Fruit fly (Drosophila melanogaster): ENCODE results near the gene CG32112.
A peak's percentile ranks its signal among the peaks of the same experiment; 100 is the strongest.

Gene CG32112

DNA sequence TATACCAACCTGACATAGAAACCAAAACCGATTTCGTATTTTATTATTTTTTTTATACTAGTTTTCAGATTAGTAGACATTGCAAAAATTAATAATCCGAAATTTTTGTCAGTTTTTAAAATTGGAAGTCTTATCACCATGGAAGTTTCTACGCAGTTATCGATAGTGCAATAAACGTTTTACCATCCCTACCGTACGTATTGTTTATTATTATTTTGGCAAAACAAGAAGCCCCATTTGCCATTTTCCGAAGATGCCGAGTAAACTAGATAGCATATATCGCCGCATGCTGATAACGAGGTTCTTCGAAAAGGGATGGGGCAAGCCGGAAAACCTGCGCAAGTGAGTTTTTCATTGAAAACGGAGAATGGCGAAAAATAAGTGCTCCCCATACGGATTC is at the start of gene CG32112:
Gene CG32112 (plus strand): TSS at position 111 of the 400 bp plus-strand sequence.
- TF ChIP-seq CG8478 (optimal IDR thresholded peaks at IDR 0.05) = no peak
- TF ChIP-seq CTCF (optimal IDR thresholded peaks at IDR 0.05) = no peak

DNA sequence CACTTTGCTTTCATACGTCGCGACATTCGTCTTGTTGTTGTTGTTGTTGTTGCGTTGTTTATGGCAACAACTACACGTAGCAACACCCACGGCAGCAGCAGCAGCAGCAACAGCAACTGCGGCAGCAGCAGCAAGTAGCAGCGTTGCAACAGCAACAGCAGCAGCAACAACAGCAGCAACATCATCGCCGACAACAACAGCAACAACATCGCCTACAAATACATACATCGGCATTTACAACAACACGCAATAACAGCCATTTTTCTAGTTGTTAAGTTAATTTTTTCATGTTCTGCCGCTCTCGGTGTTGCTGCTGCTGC is 49.0 kb upstream of the CG32112 start:
- TF ChIP-seq CTCF (optimal IDR thresholded peaks at IDR 0.05) = no peak
- no peak for TF ChIP-seq CG8478 (optimal IDR thresholded peaks at IDR 0.05)

DNA sequence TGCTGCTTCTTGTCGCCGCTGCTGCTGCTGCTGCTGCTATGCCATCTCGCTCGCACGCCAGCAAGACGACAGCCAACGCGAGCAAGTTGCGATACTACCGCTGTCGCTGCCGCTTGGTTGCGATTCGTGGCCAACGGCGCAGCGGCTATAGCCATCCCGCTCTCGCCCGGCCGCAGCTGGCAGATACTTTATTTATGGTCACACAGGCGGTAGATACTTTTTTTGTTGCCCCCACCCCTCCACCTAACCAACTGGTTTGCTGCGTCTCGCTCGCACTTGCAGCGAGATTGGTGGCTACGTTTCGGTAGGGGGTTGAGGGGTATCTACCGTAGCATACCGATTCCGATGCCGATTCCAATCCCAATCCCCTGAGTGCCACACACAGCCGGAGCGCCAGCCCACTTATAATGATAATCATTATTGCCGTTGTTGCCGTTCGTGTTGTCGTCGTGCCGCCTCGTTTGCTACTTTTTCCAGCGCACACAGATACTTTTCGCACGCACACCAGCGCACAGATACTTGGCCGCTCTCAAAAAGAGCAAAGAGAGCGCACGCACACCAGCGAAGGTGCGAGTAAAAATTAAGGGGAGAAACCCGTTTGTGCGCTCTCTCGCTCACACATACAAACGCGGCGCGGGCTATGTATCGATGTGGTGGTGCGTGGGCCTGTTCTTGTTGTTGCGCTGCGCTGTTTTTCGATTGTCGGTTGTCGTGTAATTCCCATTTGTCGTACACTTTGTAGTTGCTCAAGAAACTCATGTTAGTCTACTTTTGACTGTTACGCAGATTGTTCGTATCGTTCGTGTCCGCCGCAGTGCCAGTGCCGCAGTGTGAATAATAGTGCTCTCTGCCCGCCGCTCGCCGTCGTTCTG is 48.4 kb upstream of the CG32112 start, which contains the start of gene mirr:
Gene mirr (plus strand): TSS at position 759 of the 872 bp plus-strand sequence.
- TF ChIP-seq CTCF (optimal IDR thresholded peaks at IDR 0.05) = no peak
- peak; percentile 73 for TF ChIP-seq CG8478 (optimal IDR thresholded peaks at IDR 0.05)

DNA sequence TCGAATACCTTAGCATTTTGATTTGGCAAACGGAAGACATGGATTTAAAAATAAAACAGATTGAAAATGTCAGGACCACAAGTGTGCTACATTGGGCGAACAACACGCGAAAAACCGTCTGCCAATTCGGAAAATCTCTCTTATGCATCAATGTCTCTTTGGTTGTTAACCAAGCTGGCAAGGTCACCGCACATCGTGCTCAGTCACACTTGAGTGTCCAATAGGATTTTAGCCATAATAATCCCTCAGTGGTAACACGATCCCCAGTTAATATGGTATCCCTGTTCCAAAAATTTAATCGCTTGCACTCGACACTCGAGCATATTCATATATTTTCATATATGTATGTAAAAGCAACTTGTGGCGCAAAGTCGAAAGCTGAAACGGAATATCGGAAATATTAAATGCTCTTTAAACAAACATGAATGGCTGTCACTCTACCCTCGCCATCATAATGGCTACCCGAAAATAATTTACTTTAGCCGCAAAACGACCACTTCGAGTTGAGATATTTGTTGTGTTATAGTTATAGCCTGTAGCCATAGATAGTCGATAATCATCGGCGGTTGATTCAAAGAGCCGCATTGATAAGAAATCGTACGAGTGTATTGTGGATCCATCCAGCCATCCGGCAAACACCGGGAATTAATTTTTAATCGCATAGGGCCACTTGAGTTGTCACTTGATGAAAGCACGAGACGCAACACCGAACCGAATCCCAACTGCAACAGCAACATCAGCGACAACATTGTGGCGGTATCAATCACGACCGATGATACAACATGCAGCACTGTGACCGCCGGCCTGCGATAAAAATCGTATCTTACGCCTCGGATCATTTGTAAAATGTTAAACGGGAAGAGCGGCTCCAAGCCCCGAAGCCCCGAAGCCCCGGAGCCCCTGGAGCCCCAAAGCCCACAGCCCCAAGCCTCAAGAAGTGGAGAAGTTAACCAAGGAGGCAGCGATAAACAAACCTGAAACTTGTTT is 46.7 kb upstream of the CG32112 start:
- TF ChIP-seq CTCF (optimal IDR thresholded peaks at IDR 0.05) (no peak), CG8478 (optimal IDR thresholded peaks at IDR 0.05) (no peak)

- TF ChIP-seq CG8478 (optimal IDR thresholded peaks at IDR 0.05) (no peak), CTCF (optimal IDR thresholded peaks at IDR 0.05) (no peak)
These were observed 45.8 kb upstream of the CG32112 start for dm6 chr3L:12695695-12696094.

- TF ChIP-seq CTCF (optimal IDR thresholded peaks at IDR 0.05) = no peak
- TF ChIP-seq CG8478 (optimal IDR thresholded peaks at IDR 0.05) = no peak
These were observed 45.0 kb upstream of the CG32112 start for dm6 chr3L:12696503-12696902.

DNA sequence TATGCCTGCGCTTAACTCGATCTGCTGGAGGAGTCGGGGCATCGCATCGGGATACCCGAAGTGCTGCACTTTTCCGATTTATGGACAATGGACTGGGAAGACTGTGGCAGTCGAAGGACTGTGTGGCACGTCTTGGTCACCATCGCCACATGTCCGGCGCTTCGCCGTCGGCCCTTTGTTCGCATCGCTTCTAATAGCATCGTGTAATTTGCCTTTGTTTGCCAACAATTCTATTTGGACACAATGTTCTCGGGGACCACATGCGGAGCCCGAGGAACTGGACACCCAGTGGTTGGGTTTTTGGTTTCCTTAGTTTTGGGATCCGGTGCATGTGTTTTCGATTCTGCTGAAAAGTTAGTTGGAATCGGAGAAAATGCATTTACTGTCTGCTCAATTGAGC is 44.0 kb upstream of the CG32112 start:
- TF ChIP-seq CG8478 (optimal IDR thresholded peaks at IDR 0.05) (no peak), CTCF (optimal IDR thresholded peaks at IDR 0.05) (no peak)

DNA sequence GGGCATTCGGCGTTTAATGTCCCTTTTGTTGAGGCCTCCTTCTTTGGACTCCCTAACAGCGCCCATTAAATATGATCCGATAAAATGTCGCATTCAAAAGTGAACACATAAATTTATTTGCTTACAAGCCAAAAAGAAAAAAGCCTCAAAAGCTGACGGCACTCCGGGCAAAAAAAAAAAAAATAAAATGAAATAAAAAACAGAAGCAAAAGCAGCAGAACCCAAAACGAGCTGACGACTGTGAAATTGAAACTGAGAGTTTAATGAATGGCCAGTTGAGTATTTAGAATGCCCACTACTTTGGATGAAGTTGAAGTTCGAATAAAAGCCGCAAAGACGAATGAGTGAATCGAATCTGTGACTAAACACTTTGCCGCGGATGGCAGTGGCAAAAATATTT is 43.3 kb upstream of the CG32112 start:
- TF ChIP-seq CTCF (optimal IDR thresholded peaks at IDR 0.05) = no peak
- TF ChIP-seq CG8478 (optimal IDR thresholded peaks at IDR 0.05) = no peak

dm6 chr3L:12700509-12700995 is 41.0 kb upstream of the CG32112 start:
- TF ChIP-seq CTCF (optimal IDR thresholded peaks at IDR 0.05) (no peak), CG8478 (optimal IDR thresholded peaks at IDR 0.05) (no peak)

dm6 chr3L:12701335-12701734 is 40.2 kb upstream of the CG32112 start:
- TF ChIP-seq CTCF (optimal IDR thresholded peaks at IDR 0.05) (no peak), CG8478 (optimal IDR thresholded peaks at IDR 0.05) (no peak)

dm6 chr3L:12703451-12704020 is 38.0 kb upstream of the CG32112 start:
- TF ChIP-seq CG8478 (optimal IDR thresholded peaks at IDR 0.05) = no peak
- no peak for TF ChIP-seq CTCF (optimal IDR thresholded peaks at IDR 0.05)

DNA sequence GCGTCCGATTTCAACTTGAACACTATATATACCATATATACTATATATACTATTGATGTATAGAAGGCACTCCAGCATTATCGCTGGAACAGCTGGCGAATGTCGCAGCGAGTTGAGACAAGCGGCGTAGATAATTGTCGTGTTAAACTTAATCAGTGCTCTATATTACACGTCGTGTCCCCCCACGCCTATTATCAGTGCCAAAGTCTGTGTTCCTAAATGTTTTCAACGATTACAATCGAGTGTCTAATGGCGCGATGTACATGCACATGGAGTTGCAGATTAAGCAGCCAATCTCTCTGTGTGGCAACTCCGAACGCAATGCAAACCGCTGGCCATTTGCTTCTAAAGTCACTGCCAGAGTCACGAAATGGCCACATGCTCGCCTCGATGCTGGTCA is 37.2 kb upstream of the CG32112 start:
- no peak for TF ChIP-seq CTCF (optimal IDR thresholded peaks at IDR 0.05)
- TF ChIP-seq CG8478 (optimal IDR thresholded peaks at IDR 0.05) = no peak

DNA sequence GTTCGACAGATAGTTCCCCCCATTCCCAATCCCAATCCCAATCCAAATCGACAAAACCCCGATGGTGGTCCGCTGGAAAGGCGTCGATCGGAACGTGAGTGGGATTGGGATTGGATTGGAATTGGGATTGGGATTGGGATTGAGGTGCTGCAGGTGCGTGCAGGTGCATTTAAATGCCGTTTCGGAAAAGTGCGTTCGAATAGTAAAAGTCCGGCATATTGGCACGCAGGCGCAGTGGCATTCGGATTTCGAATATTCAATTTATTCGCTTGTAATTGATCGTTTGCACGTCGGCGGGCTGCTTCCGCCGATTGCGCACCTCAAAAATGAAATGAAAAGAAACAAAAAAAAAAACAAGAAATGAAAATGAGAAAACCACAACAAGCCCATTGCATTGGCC is 36.1 kb upstream of the CG32112 start:
- TF ChIP-seq CG8478 (optimal IDR thresholded peaks at IDR 0.05) (no peak), CTCF (optimal IDR thresholded peaks at IDR 0.05) (no peak)

dm6 chr3L:12706456-12706855 is 35.1 kb upstream of the CG32112 start:
- no peak for TF ChIP-seq CTCF (optimal IDR thresholded peaks at IDR 0.05)
- TF ChIP-seq CG8478 (optimal IDR thresholded peaks at IDR 0.05) = no peak

DNA sequence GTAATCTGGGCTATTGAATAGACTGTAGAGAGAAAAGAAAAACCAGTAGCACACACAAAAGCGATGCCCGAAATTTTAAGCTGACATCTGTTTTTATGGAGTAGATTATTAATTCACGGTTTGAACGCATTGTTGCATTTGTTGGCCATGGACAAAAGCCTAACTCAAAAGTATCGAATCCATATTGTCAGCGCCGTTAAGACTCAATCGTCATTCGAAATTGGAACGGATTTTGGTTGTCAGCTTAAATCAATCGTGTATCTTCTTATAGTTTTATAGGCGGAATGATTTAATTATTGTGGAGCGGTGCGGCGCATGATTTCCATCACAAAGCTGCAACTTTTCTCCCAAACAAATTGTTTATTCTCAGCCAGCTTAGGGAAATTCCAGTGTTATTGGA is 30.1 kb upstream of the CG32112 start:
- TF ChIP-seq CG8478 (optimal IDR thresholded peaks at IDR 0.05) (no peak), CTCF (optimal IDR thresholded peaks at IDR 0.05) (no peak)

Data from S2 (cell line).